Worm (Caenorhabditis elegans) whole organism, young adult: ENCODE results near the gene moc-3.

Experiments
- die-1 ChIP-seq: sonication (generic microtip); optimal IDR thresholded peaks from 2 replicates; lab custom pipeline; 2016; ENCODE audit warnings: missing genotype, mild to moderate bottlenecking, missing genetic modification characterization, missing compliant biosample characterization
- nfya-1 ChIP-seq: sonication (generic microtip); optimal IDR thresholded peaks from 2 replicates; lab custom pipeline; 2017; ENCODE audit warnings: antibody characterized with exemption, missing compliant biosample characterization, missing genetic modification characterization, borderline replicate concordance; ENCODE audit not compliant: insufficient read depth
- rec-8 ChIP-seq, 2 experiments: sonication (generic microtip); optimal IDR thresholded peaks; 2 replicates each; lab custom pipeline; 2016; ENCODE audit warnings: mild to moderate bottlenecking in 2 of 2, missing genetic modification characterization in 2 of 2, missing genetic modification reagents in 2 of 2, missing genotype in 2 of 2, missing biosample characterization in 1 of 2, missing compliant biosample characterization in 1 of 2, moderate library complexity in 1 of 2
- snpc-1.3 ChIP-seq: sonication (generic microtip); optimal IDR thresholded peaks from 2 replicates; lab custom pipeline; 2017; ENCODE audit warnings: missing genetic modification characterization, mild to moderate bottlenecking, missing compliant biosample characterization, antibody characterized with exemption, moderate library complexity, missing genotype, missing genetic modification reagents; ENCODE audit not compliant: insufficient read depth
- somi-1 ChIP-seq: fragments of 200-800 bp; sonication (Bioruptor generic); optimal IDR thresholded peaks from 2 replicates; lab custom pipeline; 2018; ENCODE audit warnings: mild to moderate bottlenecking, missing genetic modification characterization, missing compliant biosample characterization

DNA sequence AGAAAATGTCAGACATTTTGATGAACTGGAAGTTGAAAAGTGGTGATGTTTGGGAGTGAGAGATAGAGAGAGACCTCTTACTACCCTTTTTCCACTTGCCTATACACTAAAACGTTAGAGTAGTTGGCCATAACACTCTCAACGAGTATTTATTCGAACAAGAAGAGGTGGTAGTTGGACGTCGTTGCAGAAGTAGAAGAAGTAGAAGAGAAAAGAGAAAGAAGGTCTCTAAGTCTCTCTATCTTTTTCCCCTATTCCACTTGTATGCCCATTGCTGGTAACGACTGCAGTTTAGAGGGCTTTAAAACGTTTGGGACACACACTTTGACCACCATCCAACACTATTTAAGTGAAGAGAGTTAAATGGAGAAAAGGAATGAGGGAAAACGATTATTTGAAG is 38.8 kb upstream of the moc-3 start:
- TF ChIP-seq snpc-1.3 (no peak), nfya-1 (tag; lab: Kevin White, UChicago) (no peak), rec-8 (tag; optimal IDR thresholded peaks at IDR 0.05; lab: Kevin White, UChicago) (no peak), somi-1 (GFP tag; lab: Kevin White, UChicago) (no peak), die-1 (no peak)
